Worm (Caenorhabditis elegans) whole organism, midembryonic: ENCODE measurements around the gene irld-20.

Source experiments
- T22C8.4 ChIP-seq: fragments of 200-800 bp; sonication (Bioruptor generic); IDR thresholded peaks from 2 replicates; pipeline ENCODE4 v1.3.6; 2022; ENCODE audit warnings: missing genetic modification characterization, missing compliant biosample characterization
- cog-1 ChIP-seq: sonication (generic microtip); optimal IDR thresholded peaks from 2 replicates; lab custom pipeline; 2016; ENCODE audit warnings: missing genetic modification characterization, missing compliant biosample characterization
- flt-1 ChIP-seq: fragments of 200-800 bp; sonication (Bioruptor generic); IDR thresholded peaks from 2 replicates; pipeline ENCODE4 v1.3.6; 2022; ENCODE audit warnings: missing genetic modification characterization, missing compliant biosample characterization
- klf-2 ChIP-seq: fragments of 200-800 bp; sonication (Bioruptor generic); conservative IDR thresholded peaks from 2 replicates; pipeline ENCODE4 v1.3.6; 2022; ENCODE audit warnings: missing genetic modification reagents, missing genetic modification characterization, missing compliant biosample characterization
- med-1 ChIP-seq: sonication (generic microtip); optimal IDR thresholded peaks from 2 replicates; lab custom pipeline; 2017; ENCODE audit warnings: missing genetic modification characterization, mild to moderate bottlenecking, missing compliant biosample characterization, antibody characterized with exemption, missing genetic modification reagents; ENCODE audit not compliant: insufficient read depth
- ref-1 ChIP-seq: fragments of 200-800 bp; sonication (Bioruptor generic); conservative IDR thresholded peaks from 2 replicates; pipeline ENCODE4 v1.3.6; 2022; ENCODE audit warnings: missing genetic modification reagents, missing genetic modification characterization, missing compliant biosample characterization
- tab-1 ChIP-seq: fragments of 200-800 bp; sonication (Bioruptor generic); IDR thresholded peaks from 2 replicates; pipeline ENCODE4 v1.3.6; 2022; ENCODE audit warnings: missing genetic modification characterization, missing compliant biosample characterization
- ztf-23 ChIP-seq: fragments of 200-800 bp; sonication (Bioruptor generic); IDR thresholded peaks from 2 replicates; pipeline ENCODE4 v1.3.6; 2022; ENCODE audit warnings: missing genetic modification reagents, missing genetic modification characterization, missing compliant biosample characterization
- ztf-29 ChIP-seq: fragments of 200-800 bp; sonication (Bioruptor generic); IDR thresholded peaks from 2 replicates; pipeline ENCODE4 v1.3.6; 2022; ENCODE audit warnings: missing genetic modification reagents, missing genetic modification characterization, missing compliant biosample characterization

The irld-20 gene

ce11 chrIII:12750831-12751230, at the start of gene irld-20, which contains the start of gene irld-60:
TSS of gene irld-20 (plus strand) at chrIII:12751109.
TSS of gene irld-60 (minus strand) at chrIII:12750931.
- TF ChIP-seq flt-1 (GFP tag; lab: Robert Waterston, UW) (no peak), ref-1 (GFP tag; lab: Robert Waterston, UW) (no peak), tab-1 (GFP tag; lab: Robert Waterston, UW) (no peak), cog-1 (no peak), ztf-29 (GFP tag; lab: Robert Waterston, UW) (no peak), ztf-23 (GFP tag; lab: Robert Waterston, UW) (no peak), klf-2 (GFP tag; lab: Robert Waterston, UW) (no peak), T22C8.4 (GFP tag; lab: Robert Waterston, UW) (no peak), med-1 (GFP tag; lab: Kevin White, UChicago) (no peak)

DNA sequence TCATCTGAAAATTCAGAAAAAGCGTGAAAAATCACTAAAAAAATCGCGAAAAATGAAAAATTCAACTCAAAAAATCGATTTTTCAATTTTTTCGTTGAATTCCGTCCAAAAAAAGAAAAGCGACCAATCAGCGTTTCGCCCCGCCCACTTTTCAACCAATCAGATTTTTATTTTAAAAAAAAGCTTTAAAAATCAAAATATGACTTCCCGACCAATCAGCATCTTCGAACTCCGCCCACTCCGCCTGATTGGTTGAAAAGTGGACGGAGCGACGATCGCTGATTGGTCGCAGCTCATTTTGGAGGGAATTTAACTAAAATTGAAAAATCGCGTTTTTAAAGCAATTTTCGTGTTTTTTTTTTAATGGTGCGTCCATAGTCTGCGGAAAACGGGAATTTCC, 48.5 kb upstream of the irld-20 start:
- TF ChIP-seq ztf-23 (GFP tag; lab: Robert Waterston, UW) = no peak
- TF ChIP-seq med-1 (GFP tag; lab: Kevin White, UChicago) = no peak
- TF ChIP-seq klf-2 (GFP tag; lab: Robert Waterston, UW) = no peak

ce11 chrIII:12703237-12703636, 47.7 kb upstream of the irld-20 start:
- TF ChIP-seq klf-2 (GFP tag; lab: Robert Waterston, UW) = no peak
- no peak for TF ChIP-seq ref-1 (GFP tag; lab: Robert Waterston, UW)
- no peak for TF ChIP-seq ztf-23 (GFP tag; lab: Robert Waterston, UW)
- no peak for TF ChIP-seq flt-1 (GFP tag; lab: Robert Waterston, UW)
- TF ChIP-seq T22C8.4 (GFP tag; lab: Robert Waterston, UW) = no peak
- TF ChIP-seq ztf-29 (GFP tag; lab: Robert Waterston, UW) = no peak
- no peak for TF ChIP-seq cog-1
- no peak for TF ChIP-seq med-1 (GFP tag; lab: Kevin White, UChicago)
- no peak for TF ChIP-seq tab-1 (GFP tag; lab: Robert Waterston, UW)

ce11 chrIII:12711217-12711616, 39.7 kb upstream of the irld-20 start, which contains the start of gene hut-1:
TSS of gene hut-1 (plus strand) at chrIII:12711560.
- TF ChIP-seq ztf-23 (GFP tag; lab: Robert Waterston, UW) = no peak
- no peak for TF ChIP-seq ztf-29 (GFP tag; lab: Robert Waterston, UW)
- TF ChIP-seq T22C8.4 (GFP tag; lab: Robert Waterston, UW) = no peak
- no peak for TF ChIP-seq tab-1 (GFP tag; lab: Robert Waterston, UW)
- no peak for TF ChIP-seq flt-1 (GFP tag; lab: Robert Waterston, UW)
- no peak for TF ChIP-seq med-1 (GFP tag; lab: Kevin White, UChicago)
- no peak for TF ChIP-seq cog-1
- no peak for TF ChIP-seq ref-1 (GFP tag; lab: Robert Waterston, UW)
- TF ChIP-seq klf-2 (GFP tag; lab: Robert Waterston, UW) = no peak

DNA sequence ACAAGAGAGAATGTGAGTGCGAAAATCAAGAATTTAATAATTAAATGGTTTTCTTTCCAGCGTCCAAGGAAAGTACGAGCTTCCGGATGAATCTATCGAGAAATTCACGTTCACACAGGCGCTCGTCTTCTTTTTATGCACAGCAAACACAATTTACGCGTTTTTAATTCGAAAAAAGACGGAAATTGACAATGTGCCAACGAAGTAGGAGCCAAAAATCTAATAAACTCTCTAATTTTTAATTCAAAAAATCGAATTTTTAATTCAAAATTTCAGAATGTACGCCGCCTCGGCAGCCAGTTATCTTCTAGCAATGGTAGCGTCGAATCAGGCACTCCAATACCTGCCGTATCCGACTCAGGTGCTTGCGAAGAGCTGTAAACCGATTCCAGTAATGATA, 39.2 kb upstream of the irld-20 start:
- TF ChIP-seq cog-1 = no peak
- TF ChIP-seq T22C8.4 (GFP tag; lab: Robert Waterston, UW) = no peak
- TF ChIP-seq ztf-23 (GFP tag; lab: Robert Waterston, UW) = no peak
- TF ChIP-seq klf-2 (GFP tag; lab: Robert Waterston, UW) = no peak
- TF ChIP-seq tab-1 (GFP tag; lab: Robert Waterston, UW) = no peak
- TF ChIP-seq ztf-29 (GFP tag; lab: Robert Waterston, UW) = no peak
- TF ChIP-seq flt-1 (GFP tag; lab: Robert Waterston, UW) = no peak

ce11 chrIII:12713862-12714261, 37.0 kb upstream of the irld-20 start:
- TF ChIP-seq ref-1 (GFP tag; lab: Robert Waterston, UW) = no peak

ce11 chrIII:12714266-12714665, 36.6 kb upstream of the irld-20 start, which contains the start of gene ssl-1:
TSS of gene ssl-1 (plus strand) at chrIII:12714566.
- no peak for TF ChIP-seq klf-2 (GFP tag; lab: Robert Waterston, UW)
- TF ChIP-seq flt-1 (GFP tag; lab: Robert Waterston, UW) = no peak
- no peak for TF ChIP-seq ztf-29 (GFP tag; lab: Robert Waterston, UW)
- no peak for TF ChIP-seq ref-1 (GFP tag; lab: Robert Waterston, UW)
- TF ChIP-seq T22C8.4 (GFP tag; lab: Robert Waterston, UW) = no peak
- TF ChIP-seq tab-1 (GFP tag; lab: Robert Waterston, UW) = no peak
- no peak for TF ChIP-seq cog-1
- TF ChIP-seq med-1 (GFP tag; lab: Kevin White, UChicago) = no peak
- TF ChIP-seq ztf-23 (GFP tag; lab: Robert Waterston, UW) = no peak

DNA sequence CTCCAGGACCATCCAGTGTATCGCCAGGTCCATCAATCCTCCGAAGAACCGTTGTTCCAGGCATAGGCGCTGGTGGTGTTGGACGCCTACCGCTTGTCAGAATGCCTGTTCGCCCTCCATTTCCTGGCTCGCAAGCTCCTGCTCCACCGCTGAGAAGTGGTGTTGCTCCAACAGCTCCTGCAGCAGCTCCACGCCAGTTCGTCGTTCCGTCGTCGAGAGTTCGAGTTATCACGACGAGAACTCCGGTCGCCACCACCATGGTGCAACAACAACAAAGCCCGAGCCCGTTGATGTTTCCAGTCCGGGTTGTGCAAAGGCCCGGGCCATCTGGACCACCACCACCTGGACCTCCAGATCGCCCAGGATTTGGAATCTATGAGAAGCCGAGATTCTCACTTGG, 22.8 kb upstream of the irld-20 start:
- TF ChIP-seq ztf-29 (GFP tag; lab: Robert Waterston, UW) (no peak), ztf-23 (GFP tag; lab: Robert Waterston, UW) (no peak), ref-1 (GFP tag; lab: Robert Waterston, UW) (no peak)

DNA sequence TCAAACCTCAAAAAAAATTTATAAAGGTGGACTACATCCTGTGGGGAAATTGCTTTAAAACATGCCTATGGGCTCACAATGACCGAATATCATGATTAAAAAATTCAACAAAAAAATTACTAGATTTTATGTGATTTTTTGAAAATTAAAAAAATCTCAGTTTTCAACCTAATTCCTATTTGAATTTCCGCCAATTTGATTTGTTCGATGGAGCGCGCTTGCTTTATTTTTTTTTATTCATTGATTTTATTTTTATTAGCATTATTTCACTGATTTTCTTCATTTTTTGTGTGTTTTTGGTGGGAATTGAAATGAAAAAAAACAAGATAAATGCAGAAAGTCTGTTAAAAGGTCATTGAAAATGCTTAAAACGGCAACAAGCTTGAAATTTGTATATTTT, 12.0 kb upstream of the irld-20 start:
- TF ChIP-seq ztf-23 (GFP tag; lab: Robert Waterston, UW) (no peak), klf-2 (GFP tag; lab: Robert Waterston, UW) (no peak), med-1 (GFP tag; lab: Kevin White, UChicago) (no peak), ztf-29 (GFP tag; lab: Robert Waterston, UW) (no peak), tab-1 (GFP tag; lab: Robert Waterston, UW) (no peak), flt-1 (GFP tag; lab: Robert Waterston, UW) (no peak), cog-1 (no peak), T22C8.4 (GFP tag; lab: Robert Waterston, UW) (no peak), ref-1 (GFP tag; lab: Robert Waterston, UW) (no peak)

ce11 chrIII:12740313-12740712, 10.6 kb upstream of the irld-20 start:
- no peak for TF ChIP-seq cog-1
- no peak for TF ChIP-seq flt-1 (GFP tag; lab: Robert Waterston, UW)
- no peak for TF ChIP-seq ref-1 (GFP tag; lab: Robert Waterston, UW)
- TF ChIP-seq klf-2 (GFP tag; lab: Robert Waterston, UW) = no peak
- no peak for TF ChIP-seq tab-1 (GFP tag; lab: Robert Waterston, UW)
- TF ChIP-seq T22C8.4 (GFP tag; lab: Robert Waterston, UW) = no peak
- TF ChIP-seq med-1 (GFP tag; lab: Kevin White, UChicago) = no peak
- TF ChIP-seq ztf-29 (GFP tag; lab: Robert Waterston, UW) = no peak
